Fruit fly (Drosophila melanogaster) whole organism, embryonic: ENCODE measurements around the gene Uch-L5R.
A peak's percentile ranks its signal among the peaks of the same experiment; 100 is the strongest.

Source experiments
- Antp ChIP-seq: fragments of 200-800 bp; sonication (Bioruptor generic); optimal IDR thresholded peaks from 3 replicates; lab custom pipeline; 2016; ENCODE audit warnings: missing biosample characterization, missing genetic modification characterization
- CG10209 ChIP-seq: fragments of 200-800 bp; sonication (Bioruptor generic); optimal IDR thresholded peaks from 3 replicates; lab custom pipeline; 2017; ENCODE audit warnings: missing biosample characterization, mild to moderate bottlenecking, missing genetic modification characterization, missing genetic modification reagents
- CG10543 ChIP-seq: fragments of 200-800 bp; sonication (Bioruptor generic); optimal IDR thresholded peaks from 3 replicates; lab custom pipeline; 2017; ENCODE audit warnings: missing biosample characterization, mild to moderate bottlenecking, missing genetic modification characterization, moderate library complexity
- CG11504 ChIP-seq: fragments of 200-800 bp; sonication (Bioruptor generic); optimal IDR thresholded peaks from 3 replicates; lab custom pipeline; 2019; ENCODE audit warnings: missing biosample characterization, mild to moderate bottlenecking, missing genetic modification characterization, moderate library complexity
- CG11560 ChIP-seq: fragments of 200-800 bp; sonication (Bioruptor generic); IDR thresholded peaks from 3 replicates; pipeline ENCODE4 v1.3.6; 2022; ENCODE audit warnings: missing biosample characterization, missing genetic modification characterization
- CG13894 ChIP-seq: fragments of 200-800 bp; sonication (Bioruptor generic); optimal IDR thresholded peaks from 3 replicates; lab custom pipeline; 2018; ENCODE audit warnings: missing biosample characterization, mild to moderate bottlenecking, missing genetic modification characterization, moderate library complexity
- CG1603 ChIP-seq: fragments of 200-800 bp; sonication (Bioruptor generic); optimal IDR thresholded peaks from 2 replicates; lab custom pipeline; 2019; ENCODE audit warnings: missing biosample characterization, mild to moderate bottlenecking, missing genetic modification characterization, moderate library complexity
- CG16813 ChIP-seq: fragments of 200-800 bp; sonication (Bioruptor generic); IDR thresholded peaks from 3 replicates; pipeline ENCODE4 v1.3.6; 2022; ENCODE audit warnings: missing biosample characterization, missing genetic modification characterization; ENCODE audit not compliant: partially characterized antibody
- CG17359 ChIP-seq: fragments of 200-800 bp; sonication (Bioruptor generic); optimal IDR thresholded peaks from 3 replicates; lab custom pipeline; 2018; ENCODE audit warnings: missing biosample characterization, mild to moderate bottlenecking, missing genetic modification characterization, moderate library complexity
- CG18764 ChIP-seq: fragments of 200-800 bp; sonication (Bioruptor generic); optimal IDR thresholded peaks from 3 replicates; lab custom pipeline; 2016; ENCODE audit warnings: missing biosample characterization, missing genetic modification characterization
- CG2678 ChIP-seq: fragments of 200-800 bp; sonication (Bioruptor generic); optimal IDR thresholded peaks from 3 replicates; lab custom pipeline; 2019; ENCODE audit warnings: missing biosample characterization, mild to moderate bottlenecking, missing genetic modification characterization, moderate library complexity
- CG4404 ChIP-seq: fragments of 200-800 bp; sonication (Bioruptor generic); IDR thresholded peaks from 2 replicates; pipeline ENCODE4 v1.3.6; 2022; ENCODE audit warnings: missing biosample characterization, missing genetic modification characterization
- CG4424 ChIP-seq: fragments of 200-800 bp; sonication (Bioruptor generic); optimal IDR thresholded peaks from 3 replicates; lab custom pipeline; 2016; ENCODE audit warnings: missing biosample characterization, missing genetic modification characterization
- CG8290 ChIP-seq, 3 experiments: fragments of 200-800 bp; sonication (Bioruptor generic); optimal IDR thresholded peaks; 2 replicates each; lab custom pipeline; 2016 to 2019; ENCODE audit warnings: missing biosample characterization in 3 of 3, missing genetic modification characterization in 3 of 3, mild to moderate bottlenecking in 2 of 3, moderate library complexity in 1 of 3
- Chrac-16 ChIP-seq: fragments of 200-800 bp; sonication (Bioruptor generic); optimal IDR thresholded peaks from 3 replicates; lab custom pipeline; 2016; ENCODE audit warnings: missing biosample characterization, missing genetic modification characterization
- Ets65A ChIP-seq: fragments of 200-800 bp; sonication (Bioruptor generic); peaks from one replicate; lab custom pipeline; 2016; ENCODE audit warnings: missing biosample characterization, missing genetic modification characterization
- Gsc ChIP-seq: fragments of 200-800 bp; sonication (Bioruptor generic); IDR thresholded peaks from 2 replicates; pipeline ENCODE4 v1.3.6; 2022; ENCODE audit warnings: missing biosample characterization, missing genetic modification characterization
- Hmr ChIP-seq: fragments of 200-800 bp; sonication (Bioruptor generic); optimal IDR thresholded peaks from 3 replicates; lab custom pipeline; 2017; ENCODE audit warnings: mild to moderate bottlenecking, missing biosample characterization, missing genetic modification reagents, missing genetic modification characterization
- Lhr ChIP-seq: fragments of 200-800 bp; sonication (Bioruptor generic); optimal IDR thresholded peaks from 3 replicates; lab custom pipeline; 2017; ENCODE audit warnings: mild to moderate bottlenecking, missing biosample characterization, missing genetic modification reagents, missing genetic modification characterization
- Med ChIP-seq: fragments of 200-800 bp; sonication (Bioruptor generic); peaks from one replicate; lab custom pipeline; 2016; ENCODE audit warnings: missing biosample characterization, missing genetic modification characterization, mild to moderate bottlenecking, inconsistent platforms, moderate library complexity
- Mrtf ChIP-seq: fragments of 200-800 bp; sonication (Bioruptor generic); IDR thresholded peaks from 3 replicates; pipeline ENCODE4 v1.3.6; 2022; ENCODE audit warnings: missing biosample characterization, missing genetic modification characterization
- Optix ChIP-seq: fragments of 200-800 bp; sonication (Bioruptor generic); IDR thresholded peaks from 3 replicates; pipeline ENCODE4 v1.3.6; 2022; ENCODE audit warnings: missing biosample characterization, missing genetic modification characterization
- Ravus ChIP-seq: fragments of 200-800 bp; sonication (Bioruptor generic); IDR thresholded peaks from 2 replicates; pipeline ENCODE4 v1.3.6; 2022; ENCODE audit warnings: missing biosample characterization, missing genetic modification characterization
- Side ChIP-seq: fragments of 200-800 bp; sonication (Bioruptor generic); optimal IDR thresholded peaks from 2 replicates; lab custom pipeline; 2016; ENCODE audit warnings: missing biosample characterization, missing genetic modification characterization
- Sox102F ChIP-seq: fragments of 200-800 bp; sonication (Bioruptor generic); optimal IDR thresholded peaks from 2 replicates; lab custom pipeline; 2018; ENCODE audit warnings: missing biosample characterization, mild to moderate bottlenecking, missing genetic modification characterization, moderate library complexity
- TFAM ChIP-seq: fragments of 200-800 bp; sonication (Bioruptor generic); optimal IDR thresholded peaks from 2 replicates; lab custom pipeline; 2017; ENCODE audit warnings: missing biosample characterization, missing genetic modification characterization, inconsistent platforms
- ac ChIP-seq: fragments of 200-800 bp; sonication (Bioruptor generic); optimal IDR thresholded peaks from 3 replicates; lab custom pipeline; 2017; ENCODE audit warnings: missing biosample characterization, mild to moderate bottlenecking, missing genetic modification characterization
- bcd ChIP-seq: fragments of 200-800 bp; sonication (Bioruptor generic); optimal IDR thresholded peaks from 2 replicates; lab custom pipeline; 2017; ENCODE audit warnings: missing biosample characterization, mild to moderate bottlenecking, missing genetic modification characterization
- bsh ChIP-seq, 2 experiments: fragments of 200-800 bp; sonication (Bioruptor generic); optimal IDR thresholded peaks; 2 replicates each; lab custom pipeline; 2017 to 2018; ENCODE audit warnings: mild to moderate bottlenecking in 2 of 2, missing biosample characterization in 2 of 2, missing genetic modification characterization in 2 of 2, moderate library complexity in 1 of 2
- dpn ChIP-seq, 2 experiments: fragments of 200-800 bp; sonication (Bioruptor generic); optimal IDR thresholded peaks; 3 replicates each; lab custom pipeline; 2016; ENCODE audit warnings: missing biosample characterization in 2 of 2, missing genetic modification characterization in 2 of 2
- exex ChIP-seq: fragments of 200-800 bp; sonication (Bioruptor generic); optimal IDR thresholded peaks from 4 replicates; lab custom pipeline; 2018; ENCODE audit warnings: missing biosample characterization, mild to moderate bottlenecking, missing genetic modification characterization, moderate library complexity
- gem ChIP-seq: fragments of 200-800 bp; sonication (Bioruptor generic); optimal IDR thresholded peaks from 2 replicates; lab custom pipeline; 2019; ENCODE audit warnings: missing biosample characterization, mild to moderate bottlenecking, missing genetic modification characterization, moderate library complexity
- grn ChIP-seq: fragments of 200-800 bp; sonication (Bioruptor generic); optimal IDR thresholded peaks from 3 replicates; lab custom pipeline; 2017; ENCODE audit warnings: missing biosample characterization, missing genetic modification characterization
- lab ChIP-seq: fragments of 200-800 bp; sonication (Bioruptor generic); optimal IDR thresholded peaks from 3 replicates; lab custom pipeline; 2017; ENCODE audit warnings: missing biosample characterization, missing genetic modification characterization, mild to moderate bottlenecking, moderate library complexity, missing genetic modification reagents
- lilli ChIP-seq: fragments of 200-800 bp; sonication (Bioruptor generic); optimal IDR thresholded peaks from 3 replicates; lab custom pipeline; 2016; ENCODE audit warnings: missing biosample characterization, missing genetic modification characterization
- nom ChIP-seq: fragments of 200-800 bp; sonication (Bioruptor generic); optimal IDR thresholded peaks from 2 replicates; lab custom pipeline; 2017; ENCODE audit warnings: missing biosample characterization, missing genetic modification characterization, mild to moderate bottlenecking, moderate library complexity, missing genetic modification reagents
- phol ChIP-seq: fragments of 200-800 bp; sonication (Bioruptor generic); optimal IDR thresholded peaks from 3 replicates; lab custom pipeline; 2018; ENCODE audit warnings: missing biosample characterization, mild to moderate bottlenecking, missing genetic modification characterization, moderate library complexity
- prd ChIP-seq, 3 experiments: fragments of >200 bp in 2 of 3; fragments of 200-800 bp in 1 of 3; sonication (Bioruptor generic) in 1 of 3; optimal IDR thresholded peaks in 2 of 3; IDR thresholded peaks in 1 of 3; 2 replicates in 2 of 3; 3 replicates in 1 of 3; pipeline versions ENCODE4 v1.3.6 to Lab custom; 2017 to 2022; ENCODE audit warnings: missing biosample characterization in 1 of 3, missing genetic modification characterization in 1 of 3
- pros ChIP-seq: fragments of 200-800 bp; sonication (Bioruptor generic); optimal IDR thresholded peaks from 3 replicates; lab custom pipeline; 2019; ENCODE audit warnings: missing biosample characterization, mild to moderate bottlenecking, missing genetic modification characterization, moderate library complexity
- ranshi ChIP-seq: fragments of 200-800 bp; sonication (Bioruptor generic); IDR thresholded peaks from 2 replicates; pipeline ENCODE4 v1.3.6; 2022; ENCODE audit warnings: missing biosample characterization, missing genetic modification characterization
- repo ChIP-seq: fragments of 200-800 bp; sonication (Bioruptor generic); optimal IDR thresholded peaks from 2 replicates; lab custom pipeline; 2016; ENCODE audit warnings: missing biosample characterization, missing genetic modification characterization
- row ChIP-seq: fragments of 200-800 bp; sonication (Bioruptor generic); IDR thresholded peaks from 3 replicates; pipeline ENCODE4 v1.3.6; 2022; ENCODE audit warnings: missing biosample characterization, missing genetic modification characterization
- salm ChIP-seq: fragments of 200-800 bp; sonication (Bioruptor generic); optimal IDR thresholded peaks from 2 replicates; lab custom pipeline; 2018; ENCODE audit warnings: missing biosample characterization, mild to moderate bottlenecking, missing genetic modification characterization
- sisA ChIP-seq: fragments of 200-800 bp; sonication (Bioruptor generic); IDR thresholded peaks from 2 replicates; pipeline ENCODE4 v1.3.6; 2022; ENCODE audit warnings: missing biosample characterization, missing genetic modification characterization
- slp2 ChIP-seq: fragments of 200-800 bp; sonication (Bioruptor generic); optimal IDR thresholded peaks from 2 replicates; lab custom pipeline; 2016; ENCODE audit warnings: missing biosample characterization, missing genetic modification characterization
- tll ChIP-seq, 2 experiments: fragments of 200-800 bp in 1 of 2; fragments of >200 bp in 1 of 2; sonication (Bioruptor generic) in 1 of 2; optimal IDR thresholded peaks; 2 replicates each; lab custom pipeline; 2017 to 2019; ENCODE audit warnings: missing biosample characterization in 2 of 2, missing genetic modification characterization in 2 of 2, mild to moderate bottlenecking in 1 of 2, moderate library complexity in 1 of 2
- ttk ChIP-seq: fragments of 200-800 bp; sonication (Bioruptor generic); IDR thresholded peaks from 2 replicates; pipeline ENCODE4 v2.1.2; 2022; ENCODE audit warnings: missing biosample characterization, missing genetic modification characterization
- unpg ChIP-seq: fragments of 200-800 bp; sonication (Bioruptor generic); optimal IDR thresholded peaks from 3 replicates; lab custom pipeline; 2018; ENCODE audit warnings: missing biosample characterization, mild to moderate bottlenecking, missing genetic modification characterization, moderate library complexity
- vvl ChIP-seq: fragments of 200-800 bp; sonication (Bioruptor generic); IDR thresholded peaks from 2 replicates; pipeline ENCODE4 v1.3.6; 2022; ENCODE audit warnings: missing biosample characterization, missing genetic modification characterization

Gene Uch-L5R

dm6 chrX:12075569-12075968 lies 19.1 kb upstream of the Uch-L5R start (continued):
- TF ChIP-seq bsh (GFP tag; optimal IDR thresholded peaks at IDR 0.05; lab: Kevin White, UChicago) (peak in 1 of 2 experiments; percentile 38), vvl (peak; percentile 15; the same call in 1 of the 2 replicates), CG1603 (tag; lab: Kevin White, UChicago) (peak; percentile 40), Hmr (GFP tag; lab: Kevin White, UChicago) (peak; percentile 15), CG4424 (GFP tag; lab: Kevin White, UChicago) (no peak), Side (no peak), row (GFP tag; lab: Robert Waterston, UW) (peak; percentile 32; the same call in 1 of the 3 replicates), gem (tag; lab: Kevin White, UChicago) (peak; percentile 40), Lhr (GFP tag; lab: Kevin White, UChicago) (no peak), Ets65A (GFP tag; lab: Kevin White, UChicago) (peak; percentile 78), dpn (GFP tag; optimal IDR thresholded peaks at IDR 0.05; lab: Kevin White, UChicago) (peak in 1 of 2 experiments; percentile 4), prd (optimal IDR thresholded peaks at IDR 0.05; lab: Kevin White, UChicago) (no peak), prd (GFP tag; IDR thresholded peaks at IDR 0.05; lab: Robert Waterston, UW) (peak; percentile 54; the same call in 2 of the 3 replicates), Chrac-16 (GFP tag; lab: Kevin White, UChicago) (peak; percentile 11), CG17359 (peak; percentile 10), Sox102F (GFP tag; lab: Kevin White, UChicago) (peak; percentile 18), CG11504 (tag; lab: Kevin White, UChicago) (peak; percentile 33), bcd (GFP tag; lab: Kevin White, UChicago) (peak; percentile 4), ranshi (GFP tag; lab: Robert Waterston, UW) (no peak), nom (GFP tag; lab: Kevin White, UChicago) (no peak), Optix (GFP tag; lab: Robert Waterston, UW) (0 out of 3 replicates have a peak, but pooled peaks have one; percentile 38), CG16813 (GFP tag; lab: Robert Waterston, UW) (no peak), Antp (GFP tag; lab: Kevin White, UChicago) (peak; percentile 45), CG2678 (peak; percentile 7), unpg (peak; percentile 10), slp2 (GFP tag; lab: Kevin White, UChicago) (no peak), Med (GFP tag; lab: Kevin White, UChicago) (peak; percentile 77), CG10543 (no peak), CG18764 (no peak), grn (no peak), lilli (GFP tag; lab: Kevin White, UChicago) (no peak), sisA (GFP tag; lab: Robert Waterston, UW) (no peak), ttk (GFP tag; lab: Robert Waterston, UW) (0 out of 2 replicates have a peak, but pooled peaks have one; percentile 20), lab (GFP tag; lab: Kevin White, UChicago) (peak; percentile 4), phol (peak; percentile 38)

- TF ChIP-seq TFAM (GFP tag; lab: Kevin White, UChicago) = no peak
- TF ChIP-seq Mrtf = no peak
- no peak for TF ChIP-seq salm
- no peak for TF ChIP-seq CG10209
- peak; percentile 6 for TF ChIP-seq exex (tag; lab: Kevin White, UChicago)
- peak; percentile 65 for TF ChIP-seq gem (tag; lab: Kevin White, UChicago)
- no peak for TF ChIP-seq CG11560
- no peak for TF ChIP-seq prd (optimal IDR thresholded peaks at IDR 0.05; lab: Kevin White, UChicago)
- TF ChIP-seq prd (GFP tag; IDR thresholded peaks at IDR 0.05; lab: Robert Waterston, UW) = no peak; the same call in 2 of the 3 replicates
- no peak for TF ChIP-seq CG4404 (GFP tag; lab: Robert Waterston, UW)
- TF ChIP-seq ac (GFP tag; lab: Kevin White, UChicago) = no peak
- TF ChIP-seq CG13894 = peak; percentile 2
- TF ChIP-seq repo (GFP tag; lab: Kevin White, UChicago) = no peak
- TF ChIP-seq Ravus (GFP tag; lab: Robert Waterston, UW) = no peak
- no peak for TF ChIP-seq Gsc (GFP tag; lab: Robert Waterston, UW)
- TF ChIP-seq pros (GFP tag; lab: Kevin White, UChicago) = no peak
- TF ChIP-seq tll (GFP tag; optimal IDR thresholded peaks at IDR 0.05; lab: Kevin White, UChicago) = no peak
- no peak for TF ChIP-seq CG8290 (GFP tag; optimal IDR thresholded peaks at IDR 0.05; lab: Kevin White, UChicago)
- peak in 1 of 2 experiments; percentile 53 for TF ChIP-seq CG8290 (tag; optimal IDR thresholded peaks at IDR 0.05; lab: Kevin White, UChicago)
Observed at dm6 chrX:12073637-12074036, 17.2 kb upstream of the Uch-L5R start.
